Fruit fly (Drosophila melanogaster): ENCODE data around the gene pav.
A peak's percentile ranks its signal among the peaks of the same experiment; 100 is the strongest.

Gene pav

DNA sequence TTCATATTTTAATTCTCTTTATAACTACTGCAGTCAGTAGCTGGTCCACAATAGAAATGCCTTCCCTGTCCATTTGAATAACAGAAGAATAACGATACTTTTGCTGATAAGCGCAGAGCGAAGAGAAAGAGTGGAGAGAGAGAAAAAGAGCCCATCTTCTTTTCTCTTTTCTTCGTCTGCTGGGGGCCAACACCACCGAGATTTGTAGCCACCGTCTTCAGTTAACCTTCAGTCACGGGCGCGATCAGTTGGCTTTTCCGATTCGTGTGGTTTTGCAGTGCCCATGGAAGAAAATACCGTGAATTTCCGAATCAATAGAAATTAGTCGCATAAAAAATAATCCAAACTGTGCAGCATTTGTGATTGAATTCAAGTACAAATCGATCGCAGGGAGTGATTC lies 21.0 kb downstream of the pav start, which contains the start of gene CG1273:
Gene CG1273 (plus strand): TSS at position 218 of the 400 bp plus-strand sequence.
- peak; percentile 10 for TF ChIP-seq esn (GFP tag; optimal IDR thresholded peaks at IDR 0.05)
- TF ChIP-seq CG8119 (GFP tag; IDR thresholded peaks at IDR 0.05), result no peak

DNA sequence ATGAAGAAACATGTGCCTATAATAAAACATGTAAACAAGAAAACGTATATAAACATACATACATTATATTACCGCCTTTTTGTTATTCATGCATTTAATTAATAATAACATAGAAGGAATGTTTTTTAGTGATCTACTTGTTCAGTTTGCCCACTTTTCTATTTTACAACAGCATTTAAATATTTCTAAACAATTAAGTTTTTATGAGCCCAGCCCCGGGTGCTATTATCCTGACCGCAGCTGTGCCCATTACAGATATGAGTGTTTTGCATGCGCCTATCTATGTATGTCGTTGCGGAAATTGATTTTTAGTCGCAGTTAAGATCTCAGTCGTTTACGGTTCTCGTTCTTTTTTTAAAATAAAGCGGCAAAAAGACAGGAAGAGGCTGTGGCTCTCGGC lies 22.4 kb downstream of the pav start:
- TF ChIP-seq CG31627 (GFP tag; optimal IDR thresholded peaks at IDR 0.05) (no peak), cyc (GFP tag; optimal IDR thresholded peaks at IDR 0.05) (no peak), CG11294 (GFP tag; IDR thresholded peaks at IDR 0.05) (no peak), topi (GFP tag; optimal IDR thresholded peaks at IDR 0.05) (no peak), CG11762 (GFP tag; optimal IDR thresholded peaks at IDR 0.05; ENCODE audit: insufficient read depth) (no peak), Eip78C (GFP tag) (peak; percentile 63), CG10669 (GFP tag; optimal IDR thresholded peaks at IDR 0.05) (no peak), net (GFP tag; optimal IDR thresholded peaks at IDR 0.05) (no peak), Lpt (GFP tag; optimal IDR thresholded peaks at IDR 0.05) (no peak), CG6163 (GFP tag; IDR thresholded peaks at IDR 0.05) (0 out of 3 replicates have a peak, but pooled peaks have one; percentile 6), CG32006 (GFP tag; optimal IDR thresholded peaks at IDR 0.05) (peak; percentile 33)

DNA sequence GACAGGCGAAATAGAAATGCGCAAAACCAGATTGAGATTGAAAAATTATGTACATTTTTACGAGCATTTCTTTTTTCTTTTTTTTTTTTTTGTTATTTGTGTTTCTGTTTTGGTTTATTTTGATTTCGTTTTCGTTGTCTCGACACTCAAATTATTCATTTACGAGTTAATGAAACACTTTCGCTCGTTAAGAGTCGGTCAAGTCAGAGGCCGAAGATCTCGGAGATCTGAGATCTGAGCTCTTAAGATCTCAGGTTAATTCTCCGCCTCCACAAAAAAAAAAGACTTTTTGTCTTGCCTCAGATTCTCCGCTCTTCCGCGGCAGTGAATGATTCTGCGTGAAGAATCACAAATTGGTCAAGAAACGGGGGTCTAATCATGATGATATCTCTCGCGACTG lies 23.3 kb downstream of the pav start:
- TF ChIP-seq cyc (GFP tag; optimal IDR thresholded peaks at IDR 0.05) (no peak), CG3032 (tag; optimal IDR thresholded peaks at IDR 0.05) (no peak), Lpt (GFP tag; optimal IDR thresholded peaks at IDR 0.05) (no peak), CG16779 (tag; optimal IDR thresholded peaks at IDR 0.05) (no peak), salr (GFP tag; optimal IDR thresholded peaks at IDR 0.05) (no peak), CG8119 (GFP tag; IDR thresholded peaks at IDR 0.05) (no peak), CG31627 (GFP tag; optimal IDR thresholded peaks at IDR 0.05) (no peak), CG7368 (GFP tag; optimal IDR thresholded peaks at IDR 0.05) (no peak), Ets96B (tag; optimal IDR thresholded peaks at IDR 0.05) (no peak), topi (GFP tag; optimal IDR thresholded peaks at IDR 0.05) (no peak), CG10631 (GFP tag; optimal IDR thresholded peaks at IDR 0.05) (no peak), eg (GFP tag; IDR thresholded peaks at IDR 0.05) (no peak), Gug (GFP tag; IDR thresholded peaks at IDR 0.05) (no peak)

DNA sequence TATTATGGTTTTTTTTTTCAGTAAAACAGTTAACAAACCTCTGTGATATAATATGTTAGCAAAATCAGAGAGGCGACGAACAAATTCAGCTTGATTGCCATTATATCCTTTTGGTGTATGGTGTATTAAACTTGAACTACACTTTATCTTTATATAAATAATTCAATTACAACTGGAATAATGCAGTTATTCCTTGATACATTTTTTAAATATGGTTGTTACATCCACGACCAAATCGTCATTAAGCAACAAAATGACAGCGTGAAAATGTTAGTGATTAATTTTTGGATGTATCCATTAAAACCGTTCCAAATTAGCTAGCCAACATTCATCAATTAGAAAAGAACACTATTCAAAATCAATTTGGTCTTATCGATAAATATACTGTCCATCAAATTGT lies 24.9 kb downstream of the pav start, which contains the start of gene CG33764:
Gene CG33764 (minus strand): TSS at position 101 of the 400 bp plus-strand sequence.
- no peak for TF ChIP-seq CG11762 (GFP tag; optimal IDR thresholded peaks at IDR 0.05; ENCODE audit: insufficient read depth)
- TF ChIP-seq topi (GFP tag; optimal IDR thresholded peaks at IDR 0.05), result no peak
- no peak for TF ChIP-seq Sox102F (GFP tag; optimal IDR thresholded peaks at IDR 0.05)
- TF ChIP-seq net (GFP tag; optimal IDR thresholded peaks at IDR 0.05), result no peak
- TF ChIP-seq acj6 (GFP tag; optimal IDR thresholded peaks at IDR 0.05), result no peak
- TF ChIP-seq fkh (GFP tag; optimal IDR thresholded peaks at IDR 0.05), result no peak
- TF ChIP-seq Hr4 (GFP tag; optimal IDR thresholded peaks at IDR 0.05), result no peak
- TF ChIP-seq Eip78C (GFP tag), result no peak
- TF ChIP-seq CG11294 (GFP tag; IDR thresholded peaks at IDR 0.05), result no peak
- TF ChIP-seq Gug (GFP tag; IDR thresholded peaks at IDR 0.05), result no peak
- TF ChIP-seq CG6854 (GFP tag; optimal IDR thresholded peaks at IDR 0.05), result no peak
- no peak for TF ChIP-seq CG6808 (GFP tag; optimal IDR thresholded peaks at IDR 0.05)
- TF ChIP-seq OdsH (GFP tag; optimal IDR thresholded peaks at IDR 0.05), result no peak

DNA sequence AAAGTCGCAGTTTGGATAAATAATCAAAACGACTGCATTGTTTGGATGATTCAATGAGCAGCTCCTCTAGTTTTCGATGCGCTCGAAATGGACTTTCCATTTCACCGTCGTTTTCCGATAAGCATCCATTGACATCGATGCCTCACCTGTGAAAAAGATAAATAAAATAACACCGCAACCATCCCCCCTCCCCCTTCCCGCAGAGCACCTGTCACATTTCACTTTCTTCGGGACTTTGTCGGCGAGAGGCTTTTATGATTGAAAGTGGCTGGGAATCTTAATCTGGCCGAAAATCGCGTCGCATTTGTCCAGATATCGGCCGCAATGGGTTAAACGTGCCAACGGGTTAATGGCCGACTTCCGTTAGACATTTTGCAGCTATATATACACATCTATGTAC lies 26.7 kb downstream of the pav start:
- TF ChIP-seq CG3919 (GFP tag; optimal IDR thresholded peaks at IDR 0.05), result no peak
- peak; percentile 54 for TF ChIP-seq Blimp-1 (GFP tag; optimal IDR thresholded peaks at IDR 0.05)

DNA sequence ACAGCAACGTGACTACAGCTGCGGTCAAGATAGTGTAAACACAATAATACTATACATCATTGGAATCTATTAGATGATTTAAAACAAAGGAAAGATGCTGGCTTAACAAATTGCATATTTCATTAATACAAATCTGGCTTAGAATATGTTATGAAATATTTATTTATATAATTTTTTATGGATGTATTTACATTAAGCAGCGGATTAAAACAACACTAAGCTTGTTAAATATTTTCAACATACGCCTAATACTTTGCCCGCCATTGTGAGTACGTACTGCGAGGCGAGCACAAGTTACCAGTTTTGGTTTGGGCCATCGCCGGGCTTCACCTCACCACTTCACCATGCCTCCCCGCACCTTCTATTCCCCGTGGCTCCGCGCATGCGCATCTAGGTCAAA lies 27.4 kb downstream of the pav start:
- TF ChIP-seq acj6 (GFP tag; optimal IDR thresholded peaks at IDR 0.05), result peak; percentile 76
- TF ChIP-seq svp (GFP tag), result no peak
- TF ChIP-seq lz (GFP tag; optimal IDR thresholded peaks at IDR 0.05), result peak; percentile 48
- TF ChIP-seq CG32006 (GFP tag; optimal IDR thresholded peaks at IDR 0.05), result peak; percentile 90
- peak; percentile 81 for TF ChIP-seq dsx (GFP tag; optimal IDR thresholded peaks at IDR 0.05; ENCODE audit: poor library complexity, severe bottlenecking)
- peak; percentile 71 for TF ChIP-seq CG10631 (GFP tag; optimal IDR thresholded peaks at IDR 0.05)
- TF ChIP-seq CG8119 (GFP tag; IDR thresholded peaks at IDR 0.05), result peak; percentile 89
- peak; percentile 75 for TF ChIP-seq esn (GFP tag; optimal IDR thresholded peaks at IDR 0.05)
- peak; percentile 73 for TF ChIP-seq CG6792 (GFP tag; optimal IDR thresholded peaks at IDR 0.05)
- TF ChIP-seq Ets96B (tag; optimal IDR thresholded peaks at IDR 0.05), result peak; percentile 78
- peak; percentile 30 for TF ChIP-seq Sox14 (GFP tag; optimal IDR thresholded peaks at IDR 0.05)
- TF ChIP-seq CG6808 (GFP tag; optimal IDR thresholded peaks at IDR 0.05), result peak; percentile 79
- TF ChIP-seq pdm3 (GFP tag; optimal IDR thresholded peaks at IDR 0.05), result peak; percentile 59
- peak; percentile 71 for TF ChIP-seq CG6854 (GFP tag; optimal IDR thresholded peaks at IDR 0.05)
- TF ChIP-seq cyc (GFP tag; optimal IDR thresholded peaks at IDR 0.05), result peak; percentile 51
- TF ChIP-seq Hr39 (GFP tag; optimal IDR thresholded peaks at IDR 0.05), result peak; percentile 30
- peak; percentile 15 to 70 for TF ChIP-seq salr (GFP tag; optimal IDR thresholded peaks at IDR 0.05)
- TF ChIP-seq CG34406 (GFP tag; optimal IDR thresholded peaks at IDR 0.05), result peak; percentile 76
- peak; percentile 66 for TF ChIP-seq vri (GFP tag; optimal IDR thresholded peaks at IDR 0.05)
- peak; percentile 74 for TF ChIP-seq CG9139 (GFP tag; optimal IDR thresholded peaks at IDR 0.05)
- peak; percentile 62 for TF ChIP-seq CG11762 (GFP tag; optimal IDR thresholded peaks at IDR 0.05; ENCODE audit: insufficient read depth)

All from whole organism, prepupa.